Fruit fly (Drosophila melanogaster): ENCODE results near the gene Mrp5.

Gene Mrp5

dm6 chr3R:19891363-19891762, 15.9 kb upstream of the Mrp5 start:
- 0 out of 3 replicates have a peak, but pooled peaks have one; percentile 26 for TF ChIP-seq eg (GFP tag; IDR thresholded peaks at IDR 0.05)
- no peak for TF ChIP-seq achi (GFP tag; optimal IDR thresholded peaks at IDR 0.05)
- no peak for TF ChIP-seq Lpt (GFP tag; optimal IDR thresholded peaks at IDR 0.05)
- TF ChIP-seq Eip78C (GFP tag), result peak; percentile 59

DNA sequence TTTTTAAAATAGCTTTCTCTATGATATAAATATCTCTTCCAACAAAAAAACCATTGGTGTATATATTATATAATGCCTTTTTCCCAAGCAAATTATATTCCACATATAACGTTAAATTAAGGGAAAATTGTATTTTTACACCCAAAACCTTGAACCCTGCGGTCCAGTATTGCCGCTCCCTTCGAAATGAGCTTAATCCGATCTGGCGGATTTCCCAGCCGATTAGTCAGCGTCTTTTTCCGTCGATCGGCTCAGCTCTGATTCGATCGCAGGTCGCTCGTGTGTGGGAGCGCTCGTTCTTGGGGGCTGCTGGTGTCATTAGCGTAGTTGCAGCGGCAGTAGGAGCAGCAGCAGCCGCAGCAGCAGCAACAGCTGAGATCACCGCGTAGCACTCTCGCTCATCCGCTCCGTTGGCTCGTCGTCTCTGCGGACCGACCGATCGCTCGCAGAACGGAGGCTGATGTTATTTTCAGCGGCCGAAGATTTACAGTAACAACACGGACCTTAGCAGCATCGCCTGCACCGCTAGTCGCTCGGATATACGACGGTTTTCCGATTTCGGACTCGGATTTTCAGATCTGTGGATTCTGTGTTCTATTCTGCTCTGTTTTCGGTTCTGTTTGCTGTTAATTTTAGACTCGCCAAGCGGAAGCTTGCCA, 15.0 kb upstream of the Mrp5 start, which contains the start of gene CG4733:
Gene CG4733, plus strand, starts transcription at position 350 of the 659 bp plus-strand sequence.
- no peak for TF ChIP-seq CG9139 (GFP tag; optimal IDR thresholded peaks at IDR 0.05)
- TF ChIP-seq CG11762 (GFP tag; optimal IDR thresholded peaks at IDR 0.05; ENCODE audit: insufficient read depth), result no peak
- peak; percentile 34; the same call in 1 of the 3 replicates for TF ChIP-seq eg (GFP tag; IDR thresholded peaks at IDR 0.05)
- no peak for TF ChIP-seq fd59A (GFP tag; optimal IDR thresholded peaks at IDR 0.05)
- no peak for TF ChIP-seq CG7368 (GFP tag; optimal IDR thresholded peaks at IDR 0.05)
- TF ChIP-seq Eip75B (GFP tag; optimal IDR thresholded peaks at IDR 0.05), result no peak
- TF ChIP-seq Ets21C (GFP tag; optimal IDR thresholded peaks at IDR 0.05), result no peak
- no peak for TF ChIP-seq CG34406 (GFP tag; optimal IDR thresholded peaks at IDR 0.05)
- TF ChIP-seq CG6792 (GFP tag; optimal IDR thresholded peaks at IDR 0.05), result no peak
- no peak for TF ChIP-seq CG10669 (GFP tag; optimal IDR thresholded peaks at IDR 0.05)
- no peak for TF ChIP-seq Met (GFP tag; optimal IDR thresholded peaks at IDR 0.05)
- no peak for TF ChIP-seq CG1621 (tag; optimal IDR thresholded peaks at IDR 0.05)
- no peak for TF ChIP-seq Blimp-1 (GFP tag; optimal IDR thresholded peaks at IDR 0.05)
- TF ChIP-seq CG11294 (GFP tag; IDR thresholded peaks at IDR 0.05), result no peak
- no peak for TF ChIP-seq CG3032 (tag; optimal IDR thresholded peaks at IDR 0.05)
- TF ChIP-seq pdm3 (GFP tag; optimal IDR thresholded peaks at IDR 0.05), result peak; percentile 8
- TF ChIP-seq acj6 (GFP tag; optimal IDR thresholded peaks at IDR 0.05), result peak; percentile 5
- TF ChIP-seq lz (GFP tag; optimal IDR thresholded peaks at IDR 0.05), result no peak
- TF ChIP-seq Sox14 (GFP tag; optimal IDR thresholded peaks at IDR 0.05), result peak; percentile 4
- no peak for TF ChIP-seq cyc (GFP tag; optimal IDR thresholded peaks at IDR 0.05)
- no peak for TF ChIP-seq Sox15 (GFP tag; optimal IDR thresholded peaks at IDR 0.05)
- TF ChIP-seq Hr4 (GFP tag; optimal IDR thresholded peaks at IDR 0.05), result peak; percentile 12
- no peak for TF ChIP-seq dac (GFP tag; optimal IDR thresholded peaks at IDR 0.05)
- no peak for TF ChIP-seq CG8632 (GFP tag; optimal IDR thresholded peaks at IDR 0.05)
- no peak for TF ChIP-seq CG8119 (GFP tag; IDR thresholded peaks at IDR 0.05)
- no peak for TF ChIP-seq ss (GFP tag; optimal IDR thresholded peaks at IDR 0.05)
- 0 out of 3 replicates have a peak, but pooled peaks have one; percentile 20 for TF ChIP-seq CG6163 (GFP tag; IDR thresholded peaks at IDR 0.05)
- no peak for TF ChIP-seq CG10631 (GFP tag; optimal IDR thresholded peaks at IDR 0.05)
- no peak for TF ChIP-seq Ets96B (tag; optimal IDR thresholded peaks at IDR 0.05)
- no peak for TF ChIP-seq dsx (GFP tag; optimal IDR thresholded peaks at IDR 0.05; ENCODE audit: poor library complexity, severe bottlenecking)
- TF ChIP-seq Sox102F (GFP tag; optimal IDR thresholded peaks at IDR 0.05), result no peak
- TF ChIP-seq svp (GFP tag), result peak; percentile 71
- TF ChIP-seq esn (GFP tag; optimal IDR thresholded peaks at IDR 0.05), result no peak
- no peak for TF ChIP-seq CG16779 (tag; optimal IDR thresholded peaks at IDR 0.05)
- TF ChIP-seq CG32006 (GFP tag; optimal IDR thresholded peaks at IDR 0.05), result peak; percentile 16
- no peak for TF ChIP-seq CG11902 (GFP tag; optimal IDR thresholded peaks at IDR 0.05)
- TF ChIP-seq OdsH (GFP tag; optimal IDR thresholded peaks at IDR 0.05), result no peak
- TF ChIP-seq net (GFP tag; optimal IDR thresholded peaks at IDR 0.05), result peak; percentile 20
- no peak for TF ChIP-seq fd85E (GFP tag; optimal IDR thresholded peaks at IDR 0.05)
- TF ChIP-seq CG6808 (GFP tag; optimal IDR thresholded peaks at IDR 0.05), result no peak
